Fruit fly (Drosophila melanogaster) whole organism, prepupa: ENCODE results near the gene CG13358.

Experiments used
- CG11762 ChIP-seq: fragments of 200-800 bp; sonication (Bioruptor generic); optimal IDR thresholded peaks from 3 replicates; lab custom pipeline; 2016; ENCODE audit warnings: missing biosample characterization, missing genetic modification characterization; ENCODE audit not compliant: insufficient read depth
- CG6163 ChIP-seq: fragments of 200-800 bp; sonication (Bioruptor generic); IDR thresholded peaks from 3 replicates; pipeline ENCODE4 v1.3.6; 2022; ENCODE audit warnings: missing biosample characterization, missing genetic modification characterization
- Lpt ChIP-seq: fragments of 200-800 bp; sonication (Bioruptor generic); optimal IDR thresholded peaks from 3 replicates; lab custom pipeline; 2016; ENCODE audit warnings: missing biosample characterization, missing genetic modification characterization
- Sox102F ChIP-seq: fragments of 200-800 bp; sonication (Bioruptor generic); optimal IDR thresholded peaks from 2 replicates; lab custom pipeline; 2016; ENCODE audit warnings: missing biosample characterization, mild to moderate bottlenecking, missing genetic modification characterization
- pdm3 ChIP-seq: fragments of 200-800 bp; sonication (Bioruptor generic); optimal IDR thresholded peaks from 3 replicates; lab custom pipeline; 2016; ENCODE audit warnings: missing biosample characterization, missing genetic modification characterization

- TF ChIP-seq CG6163 (GFP tag; lab: Robert Waterston, UW): no peak
- no peak for TF ChIP-seq Sox102F (GFP tag; lab: Kevin White, UChicago)
- no peak for TF ChIP-seq CG11762
- no peak for TF ChIP-seq pdm3 (GFP tag; lab: Kevin White, UChicago)
- no peak for TF ChIP-seq Lpt
Observed at dm6 chrX:784456-784855, 20.3 kb downstream of the CG13358 start, which contains the start of gene tw.
